Fruit fly (Drosophila melanogaster): ENCODE results near the gene CG11656.

Gene CG11656

dm6 chr3R:12980628-12981219 lies 29.0 kb upstream of the CG11656 start, which contains the start of gene Paip2 (continued):
- no peak for TF ChIP-seq CG10654 (GFP tag; optimal IDR thresholded peaks at IDR 0.05)
- no peak for TF ChIP-seq CG10979 (tag; optimal IDR thresholded peaks at IDR 0.05)
- peak; percentile 97 for TF ChIP-seq bbx (GFP tag; IDR thresholded peaks at IDR 0.05; ENCODE audit: partially characterized antibody)
- TF ChIP-seq Sry-δ (GFP tag; optimal IDR thresholded peaks at IDR 0.05): peak; percentile 96
- no peak for TF ChIP-seq CG9215 (GFP tag; IDR thresholded peaks at IDR 0.05)
- no peak for TF ChIP-seq CG13775 (GFP tag; optimal IDR thresholded peaks at IDR 0.05)
- no peak for TF ChIP-seq tin (GFP tag; optimal IDR thresholded peaks at IDR 0.05)
- no peak for TF ChIP-seq pan (optimal IDR thresholded peaks at IDR 0.05)
- TF ChIP-seq pan (GFP tag; optimal IDR thresholded peaks at IDR 0.05 in 1 of 2, IDR thresholded peaks at IDR 0.05 in 1 of 2): no peak

dm6 chr3R:12981334-12982166 lies 28.1 kb upstream of the CG11656 start:
- peak; percentile 13 for TF ChIP-seq kay (GFP tag; optimal IDR thresholded peaks at IDR 0.05)
- no peak for TF ChIP-seq CG8290 (GFP tag; optimal IDR thresholded peaks at IDR 0.05)
- TF ChIP-seq CG8290 (tag; optimal IDR thresholded peaks at IDR 0.05): peak in 1 of 2 experiments; percentile 48
- TF ChIP-seq D (optimal IDR thresholded peaks at IDR 0.05): no peak
- TF ChIP-seq D (GFP tag; optimal IDR thresholded peaks at IDR 0.05): peak; percentile 54
- peak; percentile 59 for TF ChIP-seq Xrp1 (GFP tag; IDR thresholded peaks at IDR 0.05)
- TF ChIP-seq CG1529 (GFP tag; optimal IDR thresholded peaks at IDR 0.05): peak; percentile 23
- TF ChIP-seq CG14014 (GFP tag; IDR thresholded peaks at IDR 0.05): peak; percentile 38; the same call in 1 of the 2 replicates
- TF ChIP-seq CG15011 (GFP tag; optimal IDR thresholded peaks at IDR 0.05): peak; percentile 70
- no peak for TF ChIP-seq NC2β (GFP tag; optimal IDR thresholded peaks at IDR 0.05)
- peak; percentile 56 for TF ChIP-seq CG4424 (GFP tag; optimal IDR thresholded peaks at IDR 0.05)
- peak; percentile 59; the same call in 1 of the 3 replicates for TF ChIP-seq Mrtf (GFP tag; IDR thresholded peaks at IDR 0.05)
- TF ChIP-seq CG8388 (GFP tag; optimal IDR thresholded peaks at IDR 0.05): peak; percentile 61
- TF ChIP-seq CG3163 (GFP tag; optimal IDR thresholded peaks at IDR 0.05): no peak
- TF ChIP-seq CG11560 (tag; IDR thresholded peaks at IDR 0.05): no peak
- peak; percentile 41 for TF ChIP-seq CG12659 (GFP tag; optimal IDR thresholded peaks at IDR 0.05)
- TF ChIP-seq CG17328 (GFP tag; IDR thresholded peaks at IDR 0.05): peak; percentile 40; the same call in 1 of the 2 replicates
- no peak for TF ChIP-seq sima (GFP tag; optimal IDR thresholded peaks at IDR 0.05)
- no peak for TF ChIP-seq Dad (GFP tag; optimal IDR thresholded peaks at IDR 0.05)
- no peak; the same call in 2 of the 3 replicates for TF ChIP-seq sr (GFP tag; IDR thresholded peaks at IDR 0.05)
- peak; percentile 11 for TF ChIP-seq gcm2 (GFP tag; optimal IDR thresholded peaks at IDR 0.05)
- no peak for TF ChIP-seq HmgD (GFP tag; optimal IDR thresholded peaks at IDR 0.05)
- peak; percentile 55; the same call in 2 of the 3 replicates for TF ChIP-seq Aef1 (GFP tag; IDR thresholded peaks at IDR 0.05)
- no peak for TF ChIP-seq seq (GFP tag; IDR thresholded peaks at IDR 0.05)
- TF ChIP-seq YL-1 (GFP tag; optimal IDR thresholded peaks at IDR 0.05): no peak
- no peak for TF ChIP-seq CG6791 (GFP tag; IDR thresholded peaks at IDR 0.05; ENCODE audit: partially characterized antibody)
- no peak for TF ChIP-seq prd (optimal IDR thresholded peaks at IDR 0.05)
- TF ChIP-seq prd (GFP tag; IDR thresholded peaks at IDR 0.05): peak; percentile 36; the same call in 2 of the 3 replicates
- TF ChIP-seq Bgb (GFP tag; IDR thresholded peaks at IDR 0.05; ENCODE audit: partially characterized antibody): no peak
- TF ChIP-seq CG8944 (GFP tag; optimal IDR thresholded peaks at IDR 0.05): peak; percentile 16
- TF ChIP-seq Sox100B (GFP tag; optimal IDR thresholded peaks at IDR 0.05): peak; percentile 71
- no peak for TF ChIP-seq cad (GFP tag; optimal IDR thresholded peaks at IDR 0.05)
- TF ChIP-seq CG16779 (GFP tag; IDR thresholded peaks at IDR 0.05): no peak
- 0 out of 2 replicates have a peak, but pooled peaks have one; percentile 17 for TF ChIP-seq CG1024 (GFP tag; IDR thresholded peaks at IDR 0.05)
- no peak for TF ChIP-seq dan (GFP tag; IDR thresholded peaks at IDR 0.05)
- no peak for TF ChIP-seq MTF-1 (GFP tag; optimal IDR thresholded peaks at IDR 0.05; ENCODE audit: borderline replicate concordance)
- peak; percentile 39; the same call in 1 of the 3 replicates for TF ChIP-seq ci (GFP tag; IDR thresholded peaks at IDR 0.05)
- TF ChIP-seq wor (GFP tag; IDR thresholded peaks at IDR 0.05): 0 out of 2 replicates have a peak, but pooled peaks have one; percentile 20
- TF ChIP-seq crol (GFP tag; IDR thresholded peaks at IDR 0.05): no peak
- TF ChIP-seq dm (GFP tag; optimal IDR thresholded peaks at IDR 0.05): no peak

All from whole organism, embryonic.